Worm (Caenorhabditis elegans) whole organism, L3 larva: ENCODE data around the gene mlc-2.
A peak's percentile ranks its signal among the peaks of the same experiment; 100 is the strongest.

Experiments
- R02D3.7 ChIP-seq: fragments of 150-350 bp; optimal IDR thresholded peaks from 2 replicates; lab custom pipeline; 2014; ENCODE audit warnings: missing biosample characterization, missing genetic modification characterization
- ZK546.5 ChIP-seq: sonication (generic microtip); optimal IDR thresholded peaks from 2 replicates; lab custom pipeline; 2017; ENCODE audit warnings: missing biosample characterization, missing genetic modification characterization
- aly-2 ChIP-seq: fragments of 150-350 bp; optimal IDR thresholded peaks from 2 replicates; lab custom pipeline; 2014; ENCODE audit warnings: missing biosample characterization, missing genetic modification characterization
- ama-1 ChIP-seq: fragments of 150-350 bp; optimal IDR thresholded peaks from 2 replicates; lab custom pipeline; 2018
- ceh-16 ChIP-seq: sonication (generic microtip); optimal IDR thresholded peaks from 2 replicates; lab custom pipeline; 2017; ENCODE audit warnings: missing biosample characterization, missing genetic modification characterization
- ceh-28 ChIP-seq: fragments of 150-350 bp; optimal IDR thresholded peaks from 2 replicates; lab custom pipeline; 2014; ENCODE audit warnings: missing biosample characterization, missing genetic modification reagents, missing genetic modification characterization
- ceh-82 ChIP-seq: fragments of 150-350 bp; optimal IDR thresholded peaks from 2 replicates; lab custom pipeline; 2014; ENCODE audit warnings: missing biosample characterization, missing genetic modification characterization
- ceh-9 ChIP-seq: sonication (generic microtip); optimal IDR thresholded peaks from 2 replicates; lab custom pipeline; 2018; ENCODE audit warnings: missing biosample characterization, missing genetic modification characterization
- daf-12 ChIP-seq: fragments of 150-350 bp; optimal IDR thresholded peaks from 2 replicates; lab custom pipeline; 2014; ENCODE audit warnings: missing biosample characterization, missing genetic modification reagents, missing genetic modification characterization
- egl-27 ChIP-seq: sonication (generic microtip); optimal IDR thresholded peaks from 4 replicates; lab custom pipeline; 2017; ENCODE audit warnings: missing biosample characterization, missing genetic modification reagents, missing genetic modification characterization
- egl-5 ChIP-seq: fragments of 150-350 bp; optimal IDR thresholded peaks from 2 replicates; lab custom pipeline; 2017; ENCODE audit warnings: missing biosample characterization, missing genetic modification reagents, missing genetic modification characterization, inconsistent platforms
- elt-1 ChIP-seq: fragments of 150-350 bp; optimal IDR thresholded peaks from 2 replicates; lab custom pipeline; 2014; ENCODE audit warnings: missing biosample characterization, missing genetic modification characterization
- elt-2 ChIP-seq: sonication (generic microtip); optimal IDR thresholded peaks from 2 replicates; lab custom pipeline; 2016; ENCODE audit warnings: missing genetic modification reagents, mild to moderate bottlenecking, missing genetic modification characterization, missing compliant biosample characterization
- elt-3 ChIP-seq, 3 experiments: fragments of 150-350 bp in 1 of 3; sonication (generic microtip) in 2 of 3; optimal IDR thresholded peaks; 2 replicates in 2 of 3; 4 replicates in 1 of 3; lab custom pipeline; 2014 to 2017; ENCODE audit warnings: missing biosample characterization in 3 of 3, missing genetic modification characterization in 3 of 3
- eor-1 ChIP-seq, 2 experiments: fragments of 150-350 bp; optimal IDR thresholded peaks; 2 replicates each; lab custom pipeline; 2014 to 2018; ENCODE audit warnings: missing biosample characterization in 2 of 2, missing genetic modification characterization in 2 of 2
- fkh-10 ChIP-seq: sonication (generic microtip); optimal IDR thresholded peaks from 2 replicates; lab custom pipeline; 2017; ENCODE audit warnings: missing biosample characterization, missing genetic modification reagents, missing genetic modification characterization
- fos-1 ChIP-seq: fragments of 150-350 bp; optimal IDR thresholded peaks from 2 replicates; lab custom pipeline; 2014; ENCODE audit warnings: missing biosample characterization, missing genetic modification characterization
- hmg-11 ChIP-seq: sonication (generic microtip); optimal IDR thresholded peaks from 2 replicates; lab custom pipeline; 2016; ENCODE audit warnings: missing genetic modification characterization, missing compliant biosample characterization
- jun-1 ChIP-seq: fragments of 150-350 bp; optimal IDR thresholded peaks from 2 replicates; lab custom pipeline; 2014; ENCODE audit warnings: missing biosample characterization, missing genetic modification reagents, missing genetic modification characterization
- lin-15B ChIP-seq: fragments of 150-350 bp; optimal IDR thresholded peaks from 2 replicates; lab custom pipeline; 2014; ENCODE audit warnings: missing biosample characterization, missing genetic modification characterization
- lin-39 ChIP-seq: fragments of 150-350 bp; optimal IDR thresholded peaks from 2 replicates; lab custom pipeline; 2018; ENCODE audit warnings: missing biosample characterization, missing genetic modification reagents, missing genetic modification characterization
- lsy-12 ChIP-seq: sonication (generic microtip); optimal IDR thresholded peaks from 2 replicates; lab custom pipeline; 2016; ENCODE audit warnings: mild to moderate bottlenecking, missing genetic modification characterization, missing compliant biosample characterization
- mdl-1 ChIP-seq: fragments of 150-350 bp; optimal IDR thresholded peaks from 2 replicates; lab custom pipeline; 2014; ENCODE audit warnings: missing biosample characterization, missing genetic modification characterization
- mml-1 ChIP-seq: fragments of 150-350 bp; sonication (generic microtip); optimal IDR thresholded peaks from 3 replicates; lab custom pipeline; 2014; ENCODE audit warnings: missing biosample characterization, missing genetic modification characterization
- nfya-1 ChIP-seq: sonication (generic microtip); optimal IDR thresholded peaks from 2 replicates; lab custom pipeline; 2017; ENCODE audit warnings: missing genetic modification characterization, mild to moderate bottlenecking, missing compliant biosample characterization, antibody characterized with exemption, moderate library complexity; ENCODE audit not compliant: insufficient read depth
- nhr-11 ChIP-seq: fragments of 150-350 bp; optimal IDR thresholded peaks from 2 replicates; lab custom pipeline; 2014; ENCODE audit warnings: missing biosample characterization, missing genetic modification characterization
- nhr-12 ChIP-seq: fragments of 150-350 bp; optimal IDR thresholded peaks from 2 replicates; lab custom pipeline; 2014; ENCODE audit warnings: missing biosample characterization, missing genetic modification characterization
- nhr-23 ChIP-seq: fragments of 150-350 bp; optimal IDR thresholded peaks from 2 replicates; lab custom pipeline; 2014; ENCODE audit warnings: missing biosample characterization, missing genetic modification reagents, missing genetic modification characterization
- nhr-237 ChIP-seq: fragments of 150-350 bp; optimal IDR thresholded peaks from 2 replicates; lab custom pipeline; 2014; ENCODE audit warnings: missing biosample characterization, missing genetic modification characterization
- nhr-25 ChIP-seq: sonication (generic microtip); optimal IDR thresholded peaks from 2 replicates; lab custom pipeline; 2017; ENCODE audit warnings: missing biosample characterization, missing genetic modification characterization
- nhr-43 ChIP-seq: sonication (generic microtip); optimal IDR thresholded peaks from 2 replicates; lab custom pipeline; 2016; ENCODE audit warnings: mild to moderate bottlenecking, missing genetic modification characterization, missing compliant biosample characterization; ENCODE audit not compliant: poor library complexity, severe bottlenecking
- nhr-67 ChIP-seq: fragments of 150-350 bp; optimal IDR thresholded peaks from 2 replicates; lab custom pipeline; 2014; ENCODE audit warnings: missing biosample characterization, missing genetic modification characterization
- nhr-77 ChIP-seq: fragments of 150-350 bp; optimal IDR thresholded peaks from 2 replicates; lab custom pipeline; 2014; ENCODE audit warnings: missing biosample characterization, missing genetic modification characterization
- pha-4 ChIP-seq: fragments of 150-350 bp; optimal IDR thresholded peaks from 2 replicates; lab custom pipeline; 2014; ENCODE audit warnings: missing biosample characterization, missing genetic modification reagents, missing genetic modification characterization
- pqm-1 ChIP-seq: fragments of 150-350 bp; optimal IDR thresholded peaks from 2 replicates; lab custom pipeline; 2017; ENCODE audit warnings: missing biosample characterization, missing genetic modification characterization, inconsistent platforms
- sea-2 ChIP-seq: fragments of 150-350 bp; sonication (generic microtip); optimal IDR thresholded peaks from 4 replicates; lab custom pipeline; 2014; ENCODE audit warnings: missing biosample characterization, missing genetic modification reagents, missing genetic modification characterization
- skn-1 ChIP-seq: fragments of 150-350 bp; optimal IDR thresholded peaks from 2 replicates; lab custom pipeline; 2014; ENCODE audit warnings: missing biosample characterization, missing genetic modification characterization
- snpc-4 ChIP-seq: fragments of 150-350 bp; optimal IDR thresholded peaks from 2 replicates; lab custom pipeline; 2014; ENCODE audit warnings: missing biosample characterization, missing genetic modification characterization
- tbx-2 ChIP-seq: sonication (generic microtip); optimal IDR thresholded peaks from 2 replicates; lab custom pipeline; 2016; ENCODE audit warnings: mild to moderate bottlenecking, missing genetic modification characterization, missing compliant biosample characterization
- unc-39 ChIP-seq: sonication (generic microtip); optimal IDR thresholded peaks from 4 replicates; lab custom pipeline; 2017; ENCODE audit warnings: missing biosample characterization, missing genetic modification characterization
- unc-62 ChIP-seq: fragments of 150-350 bp; sonication (generic microtip); optimal IDR thresholded peaks from 4 replicates; lab custom pipeline; 2014; ENCODE audit warnings: missing biosample characterization, missing genetic modification reagents, missing genetic modification characterization
- zag-1 ChIP-seq: fragments of 150-350 bp; optimal IDR thresholded peaks from 2 replicates; lab custom pipeline; 2014; ENCODE audit warnings: missing biosample characterization, missing genetic modification characterization
- ztf-11 ChIP-seq: fragments of 150-350 bp; optimal IDR thresholded peaks from 2 replicates; lab custom pipeline; 2014; ENCODE audit warnings: missing biosample characterization, missing genetic modification characterization
- ztf-4 ChIP-seq: fragments of 150-350 bp; optimal IDR thresholded peaks from 2 replicates; lab custom pipeline; 2014; ENCODE audit warnings: missing biosample characterization, missing genetic modification characterization

The mlc-2 gene

ce11 chrX:17486735-17487134 is 30.3 kb upstream of the mlc-2 start, which contains the start of gene npr-24:
Gene npr-24, minus strand, starts transcription at chrX:17486835.
- TF ChIP-seq zag-1 (tag; lab: Kevin White, UChicago), result no peak
- TF ChIP-seq elt-2 (tag; lab: Kevin White, UChicago), result no peak
- TF ChIP-seq pha-4 (tag; lab: Kevin White, UChicago), result no peak
- no peak for TF ChIP-seq egl-5 (tag; lab: Kevin White, UChicago)
- TF ChIP-seq pqm-1 (tag; lab: Kevin White, UChicago), result no peak
- TF ChIP-seq egl-27 (tag; lab: Kevin White, UChicago), result no peak
- TF ChIP-seq nhr-25, result no peak
- TF ChIP-seq sea-2 (GFP tag; lab: Kevin White, UChicago), result no peak
- no peak for TF ChIP-seq ceh-82 (tag; lab: Kevin White, UChicago)
- TF ChIP-seq tbx-2, result no peak
- TF ChIP-seq nhr-23 (tag; lab: Kevin White, UChicago), result no peak
- no peak for TF ChIP-seq elt-1 (tag; lab: Kevin White, UChicago)
- TF ChIP-seq nfya-1 (tag; lab: Kevin White, UChicago), result no peak
- no peak for TF ChIP-seq ztf-4 (tag; lab: Kevin White, UChicago)
- no peak for TF ChIP-seq lin-39 (tag; lab: Kevin White, UChicago)
- no peak for TF ChIP-seq ceh-28 (tag; lab: Kevin White, UChicago)
- TF ChIP-seq ZK546.5, result no peak
- TF ChIP-seq lin-15B (tag; lab: Kevin White, UChicago), result no peak
- TF ChIP-seq, all 47 proteins: peak for 0

DNA sequence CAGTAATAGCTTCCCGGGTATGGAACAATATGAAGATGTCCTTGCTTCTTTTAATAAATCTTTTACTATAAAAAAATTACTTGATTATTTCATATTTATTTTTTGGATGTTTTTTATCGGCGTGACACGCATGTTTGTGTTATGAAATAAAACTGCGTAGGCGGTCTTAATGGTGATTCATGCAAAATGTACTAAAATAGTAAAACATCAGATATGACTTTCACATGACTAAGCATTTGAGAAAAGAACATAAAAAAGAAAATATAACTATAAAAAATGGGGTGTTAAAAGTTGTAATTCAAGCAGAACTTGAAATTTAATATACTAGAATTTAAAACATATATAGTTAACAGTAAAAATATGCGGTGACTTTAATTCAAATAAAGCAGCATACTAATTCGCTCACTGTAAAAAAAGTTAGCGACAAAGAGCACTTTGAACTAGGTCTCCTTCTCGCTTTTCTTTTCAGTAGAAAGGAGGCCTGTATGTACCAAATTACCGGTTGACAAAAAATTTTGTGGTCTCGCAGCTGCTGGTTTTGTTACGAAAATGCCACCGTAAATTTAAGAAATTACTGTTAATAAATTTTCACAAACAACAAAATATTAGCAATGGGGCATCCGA is 25.6 kb upstream of the mlc-2 start:
- TF ChIP-seq ama-1 (lab: Kevin White, UChicago), result peak; percentile 23
- peak; percentile 28 for TF ChIP-seq pqm-1 (tag; lab: Kevin White, UChicago)
- no peak for TF ChIP-seq nhr-23 (tag; lab: Kevin White, UChicago)

DNA sequence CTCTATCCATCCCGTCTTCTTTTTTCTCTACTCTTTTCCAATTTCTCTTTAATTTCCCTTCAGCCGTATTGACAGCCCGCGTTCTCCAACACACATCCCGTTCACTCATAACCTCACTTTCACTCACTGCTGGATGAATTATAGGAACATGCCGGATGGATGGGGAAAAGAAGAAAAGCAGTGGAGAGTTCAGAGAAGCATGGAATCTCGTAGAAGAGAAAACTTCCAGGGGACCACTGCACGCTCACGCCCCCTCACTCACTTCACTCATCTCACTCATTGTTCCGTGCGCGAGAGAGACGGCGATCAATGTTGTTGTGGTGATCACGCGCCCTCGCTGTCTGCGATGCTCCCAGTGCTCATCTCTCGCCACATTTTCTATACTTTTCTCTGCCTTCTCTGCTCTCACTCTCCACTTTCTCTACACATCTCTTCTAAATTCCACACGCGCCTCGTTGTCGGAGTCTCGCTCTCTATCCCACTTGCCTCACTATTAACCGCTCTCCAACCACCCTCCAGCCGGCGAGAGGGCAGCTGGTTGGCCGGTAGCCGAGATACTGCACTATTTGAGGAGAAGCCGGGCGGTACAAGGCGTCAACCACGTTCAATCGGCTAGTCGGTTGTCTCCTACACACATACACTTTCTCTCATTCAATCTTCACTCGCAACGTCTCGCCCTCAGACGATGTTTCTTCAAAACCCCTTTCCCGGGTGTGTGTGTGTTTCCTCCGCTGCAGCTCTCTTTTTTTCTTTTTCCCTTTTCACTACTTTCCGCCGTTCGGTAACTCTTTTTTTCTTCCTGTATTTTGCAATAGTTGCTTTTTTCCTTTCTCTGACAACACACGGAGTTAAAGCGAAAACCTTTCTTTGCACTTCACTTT is 23.5 kb upstream of the mlc-2 start:
- TF ChIP-seq elt-3 (tag; optimal IDR thresholded peaks at IDR 0.05; lab: Kevin White, UChicago) (peak in 1 of 3 experiments; percentile 51), ceh-28 (tag; lab: Kevin White, UChicago) (peak; percentile 89), jun-1 (tag; lab: Kevin White, UChicago) (peak; percentile 87), sea-2 (GFP tag; lab: Kevin White, UChicago) (no peak), unc-39 (no peak), nhr-67 (tag; lab: Kevin White, UChicago) (no peak), lin-15B (tag; lab: Kevin White, UChicago) (peak; percentile 19), egl-27 (tag; lab: Kevin White, UChicago) (peak; percentile 82), ama-1 (lab: Kevin White, UChicago) (peak; percentile 77), lsy-12 (tag; lab: Kevin White, UChicago) (peak; percentile 68), nhr-77 (tag; lab: Kevin White, UChicago) (no peak), lin-39 (tag; lab: Kevin White, UChicago) (peak; percentile 83), ceh-9 (tag; lab: Kevin White, UChicago) (no peak), skn-1 (tag; lab: Kevin White, UChicago) (peak; percentile 59), R02D3.7 (tag; lab: Kevin White, UChicago) (peak; percentile 27), pqm-1 (tag; lab: Kevin White, UChicago) (peak; percentile 39), mml-1 (tag; lab: Kevin White, UChicago) (no peak), aly-2 (tag; lab: Kevin White, UChicago) (peak; percentile 13), unc-62 (GFP tag; lab: Kevin White, UChicago) (peak; percentile 89), hmg-11 (tag; lab: Kevin White, UChicago) (peak; percentile 93), fos-1 (no peak), daf-12 (tag; lab: Kevin White, UChicago) (no peak), egl-5 (tag; lab: Kevin White, UChicago) (peak; percentile 80), fkh-10 (GFP tag; lab: Kevin White, UChicago) (peak; percentile 86), nhr-237 (no peak), ZK546.5 (no peak), nhr-23 (tag; lab: Kevin White, UChicago) (peak; percentile 66), ztf-4 (tag; lab: Kevin White, UChicago) (peak; percentile 62), nhr-25 (peak; percentile 79), mdl-1 (peak; percentile 90), nhr-11 (tag; lab: Kevin White, UChicago) (peak; percentile 44), elt-2 (tag; lab: Kevin White, UChicago) (peak; percentile 84), ceh-16 (tag; lab: Kevin White, UChicago) (no peak), nhr-12 (tag; lab: Kevin White, UChicago) (no peak), eor-1 (tag; optimal IDR thresholded peaks at IDR 0.05; lab: Kevin White, UChicago) (no peak), pha-4 (tag; lab: Kevin White, UChicago) (peak; percentile 84), nhr-43 (tag; lab: Kevin White, UChicago) (peak; percentile 68), elt-1 (tag; lab: Kevin White, UChicago) (no peak), ztf-11 (tag; lab: Kevin White, UChicago) (no peak), snpc-4 (tag; lab: Kevin White, UChicago) (peak; percentile 62), nfya-1 (tag; lab: Kevin White, UChicago) (peak; percentile 81)
